Worm (Caenorhabditis elegans) whole organism, L4 larva: ENCODE results near the gene C51E3.10.

ENCODE experiments used
- D1046.2 ChIP-seq: fragments of 200-800 bp; sonication (Bioruptor generic); IDR thresholded peaks from 2 replicates; pipeline ENCODE4 v1.3.6; 2022; ENCODE audit warnings: missing genetic modification characterization, missing compliant biosample characterization
- F10B5.3 ChIP-seq: sonication (generic microtip); optimal IDR thresholded peaks from 2 replicates; lab custom pipeline; 2016; ENCODE audit warnings: mild to moderate bottlenecking, missing genetic modification characterization, missing compliant biosample characterization
- F49E8.2 ChIP-seq: sonication (generic microtip); optimal IDR thresholded peaks from 2 replicates; lab custom pipeline; 2016; ENCODE audit warnings: missing compliant biosample characterization, mild to moderate bottlenecking, missing genetic modification characterization, borderline replicate concordance
- R02D3.7 ChIP-seq: fragments of 150-350 bp; sonication (generic microtip); optimal IDR thresholded peaks from 3 replicates; lab custom pipeline; 2014; ENCODE audit warnings: missing biosample characterization, missing genetic modification characterization
- T26A8.4 ChIP-seq: fragments of 200-800 bp; sonication (Bioruptor generic); IDR thresholded peaks from 2 replicates; pipeline ENCODE4 v1.3.6; 2022; ENCODE audit warnings: missing genetic modification characterization, missing compliant biosample characterization
- Y48G9A.11 ChIP-seq: fragments of 200-800 bp; sonication (Bioruptor generic); IDR thresholded peaks from 2 replicates; pipeline ENCODE4 v1.3.6; 2022; ENCODE audit warnings: missing genetic modification reagents, missing genetic modification characterization, missing compliant biosample characterization
- ama-1 ChIP-seq: fragments of 150-350 bp; optimal IDR thresholded peaks from 2 replicates; lab custom pipeline; 2014; ENCODE audit warnings: inconsistent platforms, mixed read lengths
- ceh-28 ChIP-seq: fragments of 150-350 bp; optimal IDR thresholded peaks from 2 replicates; lab custom pipeline; 2014; ENCODE audit warnings: missing biosample characterization, missing genetic modification reagents, missing genetic modification characterization
- daf-16 ChIP-seq, 3 experiments: sonication (generic microtip); optimal IDR thresholded peaks; 2 replicates each; lab custom pipeline; 2016 to 2017; ENCODE audit warnings: missing genetic modification characterization in 3 of 3, missing genetic modification reagents in 3 of 3, mild to moderate bottlenecking in 2 of 3, missing compliant biosample characterization in 2 of 3, missing biosample characterization in 1 of 3, moderate library complexity in 1 of 3
- egl-43 ChIP-seq: fragments of 200-800 bp; sonication (Bioruptor generic); IDR thresholded peaks from 2 replicates; pipeline ENCODE4 v1.3.6; 2022; ENCODE audit warnings: missing genetic modification reagents, missing genetic modification characterization, missing compliant biosample characterization
- fkh-10 ChIP-seq: fragments of 150-350 bp; optimal IDR thresholded peaks from 2 replicates; lab custom pipeline; 2014; ENCODE audit warnings: missing biosample characterization, missing genetic modification reagents, missing genetic modification characterization
- gei-8 ChIP-seq: fragments of 200-800 bp; sonication (Bioruptor generic); optimal IDR thresholded peaks from 2 replicates; lab custom pipeline; 2018; ENCODE audit warnings: mild to moderate bottlenecking, missing genetic modification characterization, missing compliant biosample characterization
- hif-1 ChIP-seq, 2 experiments: sonication (generic microtip); optimal IDR thresholded peaks; 2 replicates each; lab custom pipeline; 2016 to 2017; ENCODE audit warnings: missing compliant biosample characterization in 2 of 2, missing genetic modification characterization in 2 of 2, missing genetic modification reagents in 2 of 2, missing genotype in 2 of 2, mild to moderate bottlenecking in 1 of 2
- madf-5 ChIP-seq, 2 experiments: fragments of 200-800 bp; sonication (Bioruptor generic); IDR thresholded peaks; 2 replicates each; pipeline ENCODE4 v1.3.6; 2022; ENCODE audit warnings: missing compliant biosample characterization in 2 of 2, missing genetic modification characterization in 2 of 2
- mdl-1 ChIP-seq, 2 experiments: fragments of 150-350 bp in 1 of 2; sonication (generic microtip) in 1 of 2; optimal IDR thresholded peaks; 2 replicates each; lab custom pipeline; 2014 to 2017; ENCODE audit warnings: missing biosample characterization in 2 of 2, missing genetic modification characterization in 2 of 2
- mep-1 ChIP-seq: fragments of 150-350 bp; sonication (generic microtip); optimal IDR thresholded peaks from 3 replicates; lab custom pipeline; 2014; ENCODE audit warnings: missing biosample characterization, missing genetic modification characterization
- mes-2 ChIP-seq: sonication (generic microtip); optimal IDR thresholded peaks from 2 replicates; lab custom pipeline; 2016; ENCODE audit warnings: missing genotype, mild to moderate bottlenecking, missing genetic modification characterization, missing compliant biosample characterization; ENCODE audit not compliant: poor library complexity, severe bottlenecking
- mxl-2 ChIP-seq: fragments of 200-800 bp; sonication (Bioruptor generic); conservative IDR thresholded peaks from 2 replicates; pipeline ENCODE4 v1.3.6; 2022; ENCODE audit warnings: missing genetic modification reagents, missing genetic modification characterization, missing compliant biosample characterization
- nhr-10 ChIP-seq: fragments of 150-350 bp; optimal IDR thresholded peaks from 2 replicates; lab custom pipeline; 2014; ENCODE audit warnings: missing biosample characterization, missing genetic modification characterization
- nhr-237 ChIP-seq: sonication (generic microtip); optimal IDR thresholded peaks from 2 replicates; lab custom pipeline; 2017; ENCODE audit warnings: missing biosample characterization, missing genetic modification characterization
- nhr-28 ChIP-seq: fragments of 150-350 bp; optimal IDR thresholded peaks from 2 replicates; lab custom pipeline; 2014; ENCODE audit warnings: missing biosample characterization, missing genetic modification characterization
- nhr-6 ChIP-seq: fragments of 150-350 bp; optimal IDR thresholded peaks from 2 replicates; lab custom pipeline; 2014; ENCODE audit warnings: missing biosample characterization, missing genetic modification characterization
- nhr-76 ChIP-seq: fragments of 150-350 bp; optimal IDR thresholded peaks from 2 replicates; lab custom pipeline; 2014; ENCODE audit warnings: missing biosample characterization, missing genetic modification characterization
- nhr-77 ChIP-seq: fragments of 150-350 bp; optimal IDR thresholded peaks from 2 replicates; lab custom pipeline; 2014; ENCODE audit warnings: missing biosample characterization, missing genetic modification characterization
- pqm-1 ChIP-seq: sonication (generic microtip); optimal IDR thresholded peaks from 2 replicates; lab custom pipeline; 2017; ENCODE audit warnings: missing biosample characterization, missing genetic modification characterization
- set-16 ChIP-seq: fragments of 200-800 bp; sonication (Bioruptor generic); IDR thresholded peaks from 2 replicates; pipeline ENCODE4 v1.3.6; 2022; ENCODE audit warnings: missing genetic modification reagents, missing genetic modification characterization, missing compliant biosample characterization
- snpc-1.2 ChIP-seq: fragments of 200-800 bp; sonication (Bioruptor generic); IDR thresholded peaks from 2 replicates; pipeline ENCODE4 v1.3.6; 2022; ENCODE audit warnings: missing genetic modification reagents, missing genetic modification characterization, missing compliant biosample characterization
- snpc-4 ChIP-seq: fragments of 150-350 bp; optimal IDR thresholded peaks from 2 replicates; lab custom pipeline; 2014; ENCODE audit warnings: missing biosample characterization, missing genetic modification characterization
- tag-97 ChIP-seq: fragments of 200-800 bp; sonication (Bioruptor generic); IDR thresholded peaks from 2 replicates; pipeline ENCODE4 v1.3.6; 2022; ENCODE audit warnings: missing genetic modification characterization, missing compliant biosample characterization
- unc-39 ChIP-seq: sonication (generic microtip); optimal IDR thresholded peaks from 2 replicates; lab custom pipeline; 2017; ENCODE audit warnings: missing biosample characterization, missing genetic modification characterization
- unc-62 ChIP-seq, 3 experiments: fragments of 150-350 bp in 1 of 3; sonication (generic microtip); optimal IDR thresholded peaks in 2 of 3; peaks in 1 of 3; 1 replicate in 1 of 3; 2 replicates in 2 of 3; lab custom pipeline; 2014 to 2017; ENCODE audit warnings: missing biosample characterization in 3 of 3, missing genetic modification characterization in 3 of 3, missing genetic modification reagents in 3 of 3, missing genotype in 1 of 3
- vab-7 ChIP-seq: fragments of 200-800 bp; sonication (Bioruptor generic); IDR thresholded peaks from 2 replicates; pipeline ENCODE4 v1.3.6; 2022; ENCODE audit warnings: missing genetic modification reagents, missing genetic modification characterization, missing compliant biosample characterization
- zag-1 ChIP-seq: fragments of 150-350 bp; optimal IDR thresholded peaks from 2 replicates; lab custom pipeline; 2014; ENCODE audit warnings: missing biosample characterization, missing genetic modification characterization
- zfp-2 ChIP-seq: sonication (generic microtip); optimal IDR thresholded peaks from 2 replicates; lab custom pipeline; 2016; ENCODE audit warnings: mild to moderate bottlenecking, missing genetic modification characterization, missing compliant biosample characterization
- zip-11 ChIP-seq: fragments of 200-800 bp; sonication (Bioruptor generic); IDR thresholded peaks from 2 replicates; pipeline ENCODE4 v1.3.6; 2022; ENCODE audit warnings: missing genetic modification characterization, missing compliant biosample characterization
- zip-2 ChIP-seq: fragments of 150-350 bp; optimal IDR thresholded peaks from 2 replicates; lab custom pipeline; 2014; ENCODE audit warnings: missing biosample characterization, missing genetic modification characterization
- ztf-11 ChIP-seq: fragments of 150-350 bp; optimal IDR thresholded peaks from 2 replicates; lab custom pipeline; 2014; ENCODE audit warnings: missing biosample characterization, missing genetic modification characterization

The C51E3.10 gene

ce11 chrV:10124799-10125548 is 36.0 kb downstream of the C51E3.10 start, which contains the start of gene C08B6.10:
C08B6.10 (plus strand) TSS chrV:10125498.
- no peak for TF ChIP-seq zag-1 (tag; lab: Kevin White, UChicago)
- TF ChIP-seq unc-39 (tag; lab: Kevin White, UChicago) = no peak
- peak in 1 of 2 experiments; percentile 83 for TF ChIP-seq unc-62 (GFP tag; optimal IDR thresholded peaks at IDR 0.05 in 1 of 2; lab: Kevin White, UChicago)
- no peak for TF ChIP-seq unc-62 (tag; optimal IDR thresholded peaks at IDR 0.05; lab: Kevin White, UChicago)
- TF ChIP-seq nhr-28 (tag; lab: Kevin White, UChicago) = peak; percentile 21
- TF ChIP-seq zfp-2 = no peak
- no peak for TF ChIP-seq F10B5.3 (tag; lab: Kevin White, UChicago)
- TF ChIP-seq zip-2 (tag; lab: Kevin White, UChicago) = no peak
- TF ChIP-seq pqm-1 = peak; percentile 19
- no peak for TF ChIP-seq nhr-76 (tag; lab: Kevin White, UChicago)
- no peak for TF ChIP-seq hif-1 (tag; optimal IDR thresholded peaks at IDR 0.05; lab: Kevin White, UChicago)
- TF ChIP-seq ztf-11 (tag; lab: Kevin White, UChicago) = no peak
- TF ChIP-seq egl-43 (GFP tag; lab: Robert Waterston, UW) = no peak
- no peak for TF ChIP-seq F49E8.2
- TF ChIP-seq daf-16 (GFP tag; optimal IDR thresholded peaks at IDR 0.05; lab: Kevin White, UChicago) = no peak
- TF ChIP-seq daf-16 (tag; optimal IDR thresholded peaks at IDR 0.05; lab: Kevin White, UChicago) = peak; percentile 69
- TF ChIP-seq, all 104 proteins: peak for 4

ce11 chrV:10123324-10123723 is 37.6 kb downstream of the C51E3.10 start, which contains the start of gene C08B6.6:
C08B6.6 (plus strand) TSS chrV:10123624.
- TF ChIP-seq nhr-6 (tag; lab: Kevin White, UChicago) (no peak), set-16 (GFP tag; lab: Robert Waterston, UW) (no peak), mes-2 (tag; lab: Kevin White, UChicago) (no peak), mdl-1 (tag; optimal IDR thresholded peaks at IDR 0.05; lab: Kevin White, UChicago) (no peak), R02D3.7 (no peak), ama-1 (no peak), gei-8 (GFP tag; lab: Kevin White, UChicago) (no peak), nhr-76 (tag; lab: Kevin White, UChicago) (no peak), zip-11 (no peak), egl-43 (GFP tag; lab: Robert Waterston, UW) (no peak), tag-97 (no peak), zip-2 (tag; lab: Kevin White, UChicago) (no peak), D1046.2 (GFP tag; lab: Robert Waterston, UW) (no peak)
- TF ChIP-seq, all 104 proteins: peak for 0

- TF ChIP-seq nhr-77 (no peak), set-16 (GFP tag; lab: Robert Waterston, UW) (no peak), Y48G9A.11 (GFP tag; lab: Robert Waterston, UW) (no peak), mxl-2 (GFP tag; lab: Robert Waterston, UW) (no peak), T26A8.4 (GFP tag; lab: Robert Waterston, UW) (no peak), snpc-4 (tag; lab: Kevin White, UChicago) (no peak), ceh-28 (tag; lab: Kevin White, UChicago) (no peak), madf-5 (GFP tag; IDR thresholded peaks at IDR 0.05; lab: Robert Waterston, UW) (no peak), nhr-237 (tag; lab: Kevin White, UChicago) (no peak), vab-7 (GFP tag; lab: Robert Waterston, UW) (no peak), fkh-10 (GFP tag; lab: Kevin White, UChicago) (no peak), mep-1 (tag; lab: Kevin White, UChicago) (no peak), nhr-10 (tag; lab: Kevin White, UChicago) (no peak), snpc-1.2 (no peak)
These were observed 38.3 kb downstream of the C51E3.10 start, which contains the start of gene srxa-19 for ce11 chrV:10122670-10123069. srxa-19 (minus strand) TSS chrV:10122770.
